Worm (Caenorhabditis elegans) whole organism, late embryonic: ENCODE measurements around the gene Y66A7A.7.

Source experiments
- ama-1 ChIP-seq: fragments of 150-350 bp; optimal IDR thresholded peaks from 2 replicates; lab custom pipeline; 2014
- dve-1 ChIP-seq: sonication (generic microtip); optimal IDR thresholded peaks from 2 replicates; lab custom pipeline; 2017; ENCODE audit warnings: antibody characterized with exemption, mild to moderate bottlenecking, missing genetic modification characterization, missing compliant biosample characterization
- elt-2 ChIP-seq: sonication (generic microtip); optimal IDR thresholded peaks from 2 replicates; lab custom pipeline; 2016; ENCODE audit warnings: missing genetic modification reagents, missing genetic modification characterization, missing compliant biosample characterization
- pha-4 ChIP-seq: fragments of 150-350 bp; optimal IDR thresholded peaks from 2 replicates; lab custom pipeline; 2018; ENCODE audit warnings: missing biosample characterization, missing genetic modification reagents, missing genetic modification characterization

DNA sequence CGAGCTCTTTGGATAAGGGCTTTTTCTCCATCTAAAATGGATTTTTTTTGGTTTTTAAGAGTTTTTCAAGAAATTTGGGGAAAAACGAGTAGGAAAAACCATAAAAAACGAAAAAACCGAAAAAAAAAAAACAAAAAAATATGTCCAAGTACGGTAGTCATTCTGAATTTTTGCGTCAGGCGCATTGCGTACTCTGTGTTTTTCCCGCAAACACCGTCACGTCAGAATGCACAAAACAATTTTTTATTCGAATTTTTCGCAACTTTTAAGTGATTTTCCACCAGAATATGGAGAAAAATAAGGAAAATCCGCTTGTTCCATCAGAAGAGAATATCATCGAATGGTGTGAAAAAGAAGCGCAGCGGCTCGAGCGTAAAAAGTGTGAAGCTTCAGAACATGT is 47.9 kb downstream of the Y66A7A.7 start, which contains the start of the genes Y66D12A.6 and ceh-92:
- TF ChIP-seq pha-4 (tag; lab: Kevin White, UChicago) (no peak), elt-2 (tag; lab: Kevin White, UChicago) (no peak), ama-1 (lab: Kevin White, UChicago) (no peak), dve-1 (tag; lab: Kevin White, UChicago) (no peak)
